Fruit fly (Drosophila melanogaster): ENCODE data around the gene CG42450.

Gene CG42450

dm6 chrX:18774818-18775343 is 38.2 kb upstream of the CG42450 start, which contains the start of gene CG6891 (continued):
- peak; percentile 55 for TF ChIP-seq Rfx (GFP tag; IDR thresholded peaks at IDR 0.05)
- no peak for TF ChIP-seq CG4328 (GFP tag; optimal IDR thresholded peaks at IDR 0.05)
- TF ChIP-seq z (GFP tag; IDR thresholded peaks at IDR 0.05) = 0 out of 3 replicates have a peak, but pooled peaks have one; percentile 42
- peak; percentile 25 for TF ChIP-seq ewg (GFP tag; optimal IDR thresholded peaks at IDR 0.05)
- TF ChIP-seq Dp (GFP tag; optimal IDR thresholded peaks at IDR 0.05) = no peak
- TF ChIP-seq Mes4 (GFP tag; optimal IDR thresholded peaks at IDR 0.05) = peak; percentile 1
- TF ChIP-seq vfl (GFP tag; optimal IDR thresholded peaks at IDR 0.05) = no peak
- TF ChIP-seq CG6765 (GFP tag; optimal IDR thresholded peaks at IDR 0.05) = no peak
- no peak for TF ChIP-seq nerfin-2 (GFP tag; IDR thresholded peaks at IDR 0.05; ENCODE audit: partially characterized antibody)
- peak; percentile 86 for TF ChIP-seq row (GFP tag; IDR thresholded peaks at IDR 0.05)
- TF ChIP-seq Hr39 (optimal IDR thresholded peaks at IDR 0.05) = no peak
- no peak for TF ChIP-seq unc-4 (GFP tag; IDR thresholded peaks at IDR 0.05; ENCODE audit: partially characterized antibody)
- no peak for TF ChIP-seq CG13894 (tag; optimal IDR thresholded peaks at IDR 0.05)
- TF ChIP-seq mirr (GFP tag; optimal IDR thresholded peaks at IDR 0.05) = no peak
- peak; percentile 48; the same call in 1 of the 2 replicates for TF ChIP-seq CG5953 (GFP tag; IDR thresholded peaks at IDR 0.05)
- no peak for TF ChIP-seq Scr (GFP tag; IDR thresholded peaks at IDR 0.05; ENCODE audit: partially characterized antibody)
- TF ChIP-seq CG13624 (GFP tag; optimal IDR thresholded peaks at IDR 0.05) = peak; percentile 16
- TF ChIP-seq org-1 (GFP tag; optimal IDR thresholded peaks at IDR 0.05) = no peak
- peak; percentile 33 for TF ChIP-seq CG15601 (tag; optimal IDR thresholded peaks at IDR 0.05)
- TF ChIP-seq scrt (GFP tag; optimal IDR thresholded peaks at IDR 0.05) = no peak
- TF ChIP-seq CG7786 (GFP tag; optimal IDR thresholded peaks at IDR 0.05) = no peak
- peak; percentile 38 for TF ChIP-seq phol (tag; optimal IDR thresholded peaks at IDR 0.05)
- TF ChIP-seq wek (GFP tag; optimal IDR thresholded peaks at IDR 0.05) = no peak
- peak; percentile 5 for TF ChIP-seq jing (GFP tag; optimal IDR thresholded peaks at IDR 0.05)
- TF ChIP-seq eyg (GFP tag; optimal IDR thresholded peaks at IDR 0.05) = no peak
- TF ChIP-seq Taf1 (GFP tag; IDR thresholded peaks at IDR 0.05) = no peak
- no peak for TF ChIP-seq CG6272 (GFP tag; IDR thresholded peaks at IDR 0.05)
- TF ChIP-seq CG12071 (GFP tag; optimal IDR thresholded peaks at IDR 0.05) = no peak
- no peak for TF ChIP-seq CG11695 (GFP tag; IDR thresholded peaks at IDR 0.05)
- peak; percentile 41 for TF ChIP-seq unpg (GFP tag; optimal IDR thresholded peaks at IDR 0.05)
- TF ChIP-seq Hand (GFP tag; optimal IDR thresholded peaks at IDR 0.05) = no peak
- TF ChIP-seq gsb-n (tag; optimal IDR thresholded peaks at IDR 0.05) = no peak
- no peak for TF ChIP-seq sc (optimal IDR thresholded peaks at IDR 0.05)
- peak; percentile 37 for TF ChIP-seq sc (GFP tag; optimal IDR thresholded peaks at IDR 0.05)
- TF ChIP-seq NC2β (GFP tag; optimal IDR thresholded peaks at IDR 0.05) = peak; percentile 17
- no peak for TF ChIP-seq Six4 (GFP tag; optimal IDR thresholded peaks at IDR 0.05)
- TF ChIP-seq fd3F (GFP tag; optimal IDR thresholded peaks at IDR 0.05) = no peak
- no peak for TF ChIP-seq CG11247 (GFP tag; IDR thresholded peaks at IDR 0.05)
- TF ChIP-seq stc (GFP tag; IDR thresholded peaks at IDR 0.05) = 0 out of 2 replicates have a peak, but pooled peaks have one; percentile 10
- TF ChIP-seq Lhr (GFP tag; optimal IDR thresholded peaks at IDR 0.05) = peak; percentile 27
- TF ChIP-seq jumu (GFP tag; optimal IDR thresholded peaks at IDR 0.05) = peak; percentile 5
- no peak for TF ChIP-seq bowl (GFP tag; IDR thresholded peaks at IDR 0.05)
- TF ChIP-seq CG3726 (GFP tag; IDR thresholded peaks at IDR 0.05) = no peak
- no peak for TF ChIP-seq CG12744 (GFP tag; optimal IDR thresholded peaks at IDR 0.05)
- peak; percentile 1 for TF ChIP-seq CG2116 (GFP tag; optimal IDR thresholded peaks at IDR 0.05)
- TF ChIP-seq crc (GFP tag; optimal IDR thresholded peaks at IDR 0.05) = no peak
- no peak for TF ChIP-seq CG30020 (tag; optimal IDR thresholded peaks at IDR 0.05)
- no peak; the same call in 1 of the 2 replicates for TF ChIP-seq HLH3B (GFP tag; IDR thresholded peaks at IDR 0.05)
- TF ChIP-seq dm (GFP tag; optimal IDR thresholded peaks at IDR 0.05) = no peak
- TF ChIP-seq otp (GFP tag; IDR thresholded peaks at IDR 0.05) = peak; percentile 36; the same call in 1 of the 3 replicates
- TF ChIP-seq Dek (tag; optimal IDR thresholded peaks at IDR 0.05) = no peak
